Fruit fly (Drosophila melanogaster) whole organism, pupa: Measurements from ENCODE around the gene CG32706.

Source experiments
- CG10348 ChIP-seq: fragments of 200-800 bp; sonication (Bioruptor generic); IDR thresholded peaks from 2 replicates; pipeline ENCODE4 v1.3.6; 2022; ENCODE audit warnings: missing biosample characterization, missing genetic modification characterization
- CG12605 ChIP-seq: fragments of 200-800 bp; sonication (Bioruptor generic); IDR thresholded peaks from 2 replicates; pipeline ENCODE4 v1.3.6; 2022; ENCODE audit warnings: missing biosample characterization, missing genetic modification characterization
- CG13204 ChIP-seq: fragments of 200-800 bp; sonication (Bioruptor generic); optimal IDR thresholded peaks from 2 replicates; lab custom pipeline; 2018; ENCODE audit warnings: missing biosample characterization, mild to moderate bottlenecking, missing genetic modification characterization, moderate library complexity
- CG14655 ChIP-seq: fragments of 200-800 bp; sonication (Bioruptor generic); optimal IDR thresholded peaks from 3 replicates; lab custom pipeline; 2017; ENCODE audit warnings: mild to moderate bottlenecking, missing biosample characterization, missing genetic modification reagents, missing genetic modification characterization
- CG15710 ChIP-seq: fragments of 200-800 bp; sonication (Bioruptor generic); optimal IDR thresholded peaks from 2 replicates; lab custom pipeline; 2018; ENCODE audit warnings: missing biosample characterization, mild to moderate bottlenecking, missing genetic modification characterization, moderate library complexity
- CG17806 ChIP-seq: fragments of 200-800 bp; sonication (Bioruptor generic); optimal IDR thresholded peaks from 2 replicates; lab custom pipeline; 2018; ENCODE audit warnings: missing biosample characterization, mild to moderate bottlenecking, missing genetic modification characterization, moderate library complexity
- CG32121 ChIP-seq: fragments of 200-800 bp; sonication (Bioruptor generic); IDR thresholded peaks from 2 replicates; pipeline ENCODE4 v1.3.6; 2022; ENCODE audit warnings: missing biosample characterization, missing genetic modification characterization
- CG34367 ChIP-seq: fragments of 200-800 bp; sonication (Bioruptor generic); optimal IDR thresholded peaks from 2 replicates; lab custom pipeline; 2018; ENCODE audit warnings: missing biosample characterization, mild to moderate bottlenecking, missing genetic modification characterization
- CG4496 ChIP-seq: fragments of 200-800 bp; sonication (Bioruptor generic); IDR thresholded peaks from 3 replicates; pipeline ENCODE4 v1.3.6; 2022; ENCODE audit warnings: missing biosample characterization, missing genetic modification characterization
- CG8159 ChIP-seq: fragments of 200-800 bp; sonication (Bioruptor generic); optimal IDR thresholded peaks from 3 replicates; lab custom pipeline; 2018; ENCODE audit warnings: missing biosample characterization, mild to moderate bottlenecking, missing genetic modification characterization, moderate library complexity
- CG8301 ChIP-seq: fragments of 200-800 bp; sonication (Bioruptor generic); optimal IDR thresholded peaks from 2 replicates; lab custom pipeline; 2018; ENCODE audit warnings: missing biosample characterization, mild to moderate bottlenecking, missing genetic modification characterization
- CG9948 ChIP-seq: fragments of 200-800 bp; sonication (Bioruptor generic); optimal IDR thresholded peaks from 2 replicates; lab custom pipeline; 2018; ENCODE audit warnings: missing biosample characterization, mild to moderate bottlenecking, missing genetic modification characterization, moderate library complexity
- D1 ChIP-seq: fragments of 200-800 bp; sonication (Bioruptor generic); optimal IDR thresholded peaks from 2 replicates; lab custom pipeline; 2018; ENCODE audit warnings: missing biosample characterization, mild to moderate bottlenecking, missing genetic modification characterization, moderate library complexity
- EcR ChIP-seq: fragments of 200-800 bp; sonication (Bioruptor generic); optimal IDR thresholded peaks from 3 replicates; lab custom pipeline; 2019; ENCODE audit warnings: missing biosample characterization, missing genetic modification characterization, mild to moderate bottlenecking, moderate library complexity, missing genetic modification reagents
- Ets98B ChIP-seq: fragments of 200-800 bp; sonication (Bioruptor generic); IDR thresholded peaks from 2 replicates; pipeline ENCODE4 v1.3.6; 2022; ENCODE audit warnings: missing biosample characterization, missing genetic modification characterization
- Pif1A ChIP-seq: fragments of 200-800 bp; sonication (Bioruptor generic); optimal IDR thresholded peaks from 3 replicates; lab custom pipeline; 2016; ENCODE audit warnings: missing biosample characterization, missing genetic modification characterization
- Pif1B ChIP-seq: fragments of 200-800 bp; sonication (Bioruptor generic); optimal IDR thresholded peaks from 3 replicates; lab custom pipeline; 2016; ENCODE audit warnings: missing biosample characterization, missing genetic modification characterization
- Snoo ChIP-seq: fragments of 200-800 bp; sonication (Bioruptor generic); optimal IDR thresholded peaks from 3 replicates; lab custom pipeline; 2017; ENCODE audit warnings: missing biosample characterization, mild to moderate bottlenecking, missing genetic modification characterization, inconsistent platforms
- fd96Ca ChIP-seq: fragments of 200-800 bp; sonication (Bioruptor generic); IDR thresholded peaks from 3 replicates; pipeline ENCODE4 v1.3.6; 2022; ENCODE audit warnings: missing biosample characterization, missing genetic modification characterization
- gl ChIP-seq: fragments of 200-800 bp; sonication (Bioruptor generic); optimal IDR thresholded peaks from 2 replicates; lab custom pipeline; 2018; ENCODE audit warnings: missing biosample characterization, mild to moderate bottlenecking, missing genetic modification characterization
- rn ChIP-seq: fragments of 200-800 bp; sonication (Bioruptor generic); IDR thresholded peaks from 2 replicates; pipeline ENCODE4 v1.3.6; 2022; ENCODE audit warnings: missing biosample characterization, missing genetic modification characterization

CG32706 gene

DNA sequence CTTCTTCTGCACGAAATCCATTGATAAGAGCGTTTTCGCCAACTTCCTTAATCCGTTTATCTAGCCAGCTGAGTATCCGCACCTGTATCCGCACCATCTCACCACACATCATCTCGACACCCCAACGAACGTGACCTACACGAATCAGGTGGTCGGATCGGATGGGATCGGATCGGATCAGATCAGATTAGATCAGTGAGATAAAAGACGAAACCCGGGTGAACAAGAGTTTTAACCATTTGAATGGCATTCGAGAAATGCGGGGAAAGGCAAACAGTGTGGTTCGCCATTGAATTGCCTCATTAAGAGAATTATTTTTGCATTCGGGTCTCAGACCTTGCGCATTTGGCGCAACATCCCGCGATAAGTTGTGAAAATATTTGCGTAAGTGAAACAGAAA is 42.1 kb upstream of the CG32706 start:
- TF ChIP-seq Snoo, result no peak
- TF ChIP-seq CG34367, result no peak
- TF ChIP-seq Ets98B (GFP tag; lab: Robert Waterston, UW), result no peak
- no peak for TF ChIP-seq CG12605 (GFP tag; lab: Robert Waterston, UW)
- no peak for TF ChIP-seq CG14655
- no peak for TF ChIP-seq gl (tag; lab: Kevin White, UChicago)
- no peak for TF ChIP-seq CG32121
- TF ChIP-seq Pif1A, result no peak
- no peak for TF ChIP-seq rn (GFP tag; lab: Robert Waterston, UW)
- no peak for TF ChIP-seq D1
- TF ChIP-seq CG8159, result no peak
- TF ChIP-seq Pif1B (GFP tag; lab: Kevin White, UChicago), result no peak
- no peak for TF ChIP-seq CG17806 (tag; lab: Kevin White, UChicago)
- TF ChIP-seq CG10348 (GFP tag; lab: Robert Waterston, UW), result no peak
- TF ChIP-seq CG4496 (GFP tag; lab: Robert Waterston, UW), result no peak

DNA sequence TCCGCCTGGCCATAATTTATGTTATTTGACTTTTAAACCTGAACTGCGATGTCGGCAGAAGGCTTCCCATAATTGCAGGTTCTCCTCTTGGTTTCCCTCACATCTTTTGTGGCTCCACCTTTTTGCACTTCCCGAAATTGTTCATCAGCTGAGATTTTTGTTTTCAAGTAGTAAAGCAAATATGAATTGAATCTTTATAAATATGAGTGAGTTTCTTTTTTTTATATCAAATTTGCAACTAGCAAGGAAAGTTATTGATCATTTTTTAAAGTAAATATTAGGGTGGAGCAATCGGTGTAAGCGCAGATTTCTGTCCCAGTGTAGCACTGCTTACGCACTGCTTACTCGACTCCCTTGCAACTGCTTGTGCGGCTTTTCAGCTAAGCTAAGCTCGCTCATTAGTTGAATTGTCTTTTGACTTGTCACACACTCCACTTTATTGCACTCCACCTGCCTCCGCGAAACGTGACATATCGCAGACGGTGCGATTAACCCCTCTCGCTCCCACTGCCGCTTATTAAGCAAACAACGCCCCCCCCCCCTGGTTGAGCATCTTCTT is 40.5 kb upstream of the CG32706 start:
- TF ChIP-seq CG13204 (no peak), fd96Ca (no peak), Pif1A (peak; percentile 39), Snoo (no peak), CG34367 (peak; percentile 31), CG8159 (peak; percentile 55), CG9948 (tag; lab: Kevin White, UChicago) (peak; percentile 59), CG17806 (tag; lab: Kevin White, UChicago) (peak; percentile 50), EcR (no peak), CG15710 (peak; percentile 32), CG14655 (peak; percentile 19), CG4496 (GFP tag; lab: Robert Waterston, UW) (0 out of 3 replicates have a peak, but pooled peaks have one; percentile 14)

dm6 chrX:9046986-9047385 is 39.9 kb upstream of the CG32706 start:
- TF ChIP-seq Pif1B (GFP tag; lab: Kevin White, UChicago) (no peak), CG8159 (peak; percentile 55), CG13204 (no peak), CG9948 (tag; lab: Kevin White, UChicago) (peak; percentile 56), Pif1A (peak; percentile 16), CG32121 (peak; percentile 87), EcR (no peak), Ets98B (GFP tag; lab: Robert Waterston, UW) (peak; percentile 89), D1 (no peak), Snoo (no peak), fd96Ca (peak; percentile 91), CG10348 (GFP tag; lab: Robert Waterston, UW) (peak; percentile 52), rn (GFP tag; lab: Robert Waterston, UW) (peak; percentile 66; the same call in 1 of the 2 replicates), gl (tag; lab: Kevin White, UChicago) (no peak), CG34367 (peak; percentile 54), CG14655 (peak; percentile 67), CG17806 (tag; lab: Kevin White, UChicago) (peak; percentile 60), CG12605 (GFP tag; lab: Robert Waterston, UW) (peak; percentile 73), CG4496 (GFP tag; lab: Robert Waterston, UW) (peak; percentile 93), CG15710 (peak; percentile 67), CG8301 (tag; lab: Kevin White, UChicago) (peak; percentile 64)

DNA sequence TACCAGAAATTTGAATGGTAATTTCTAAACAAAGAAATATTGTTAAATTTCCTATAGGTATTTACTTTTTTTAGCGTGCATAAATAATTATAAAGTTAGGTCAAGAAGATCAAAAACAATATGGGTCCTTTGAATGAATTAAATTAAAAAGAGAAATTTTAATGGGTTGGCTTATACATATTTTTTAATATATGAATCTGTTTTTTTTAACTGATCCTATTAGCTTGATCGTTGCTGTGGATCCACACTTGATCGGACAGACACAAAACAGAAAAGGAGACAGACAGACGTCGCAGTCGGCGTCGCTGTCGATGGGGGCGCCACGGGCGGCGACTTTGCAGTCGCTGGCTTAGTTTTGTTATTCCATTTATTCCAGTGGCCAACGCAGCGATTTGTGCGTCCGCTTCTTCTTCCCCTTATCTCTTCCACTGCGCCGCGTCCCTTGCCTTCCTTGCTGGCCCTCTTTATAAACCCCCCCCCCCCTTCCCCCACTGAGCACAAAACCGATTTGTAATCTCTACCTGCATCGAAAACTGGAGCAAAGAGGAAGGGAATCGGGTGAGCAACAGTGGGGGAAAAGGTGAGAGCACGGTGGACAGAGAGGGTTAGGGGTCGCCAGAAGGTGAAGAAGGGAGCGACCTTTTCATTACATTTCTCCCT is 39.1 kb upstream of the CG32706 start:
- TF ChIP-seq CG12605 (GFP tag; lab: Robert Waterston, UW) (peak; percentile 62; the same call in 1 of the 2 replicates), CG15710 (peak; percentile 92), CG10348 (GFP tag; lab: Robert Waterston, UW) (no peak), CG17806 (tag; lab: Kevin White, UChicago) (peak; percentile 86), gl (tag; lab: Kevin White, UChicago) (peak; percentile 31), Ets98B (GFP tag; lab: Robert Waterston, UW) (no peak), Pif1A (peak; percentile 76), EcR (peak; percentile 78), CG14655 (peak; percentile 88), CG8159 (peak; percentile 94), Pif1B (GFP tag; lab: Kevin White, UChicago) (peak; percentile 72), CG13204 (peak; percentile 96), Snoo (peak; percentile 60), D1 (peak; percentile 75), CG34367 (peak; percentile 84), fd96Ca (peak; percentile 52; the same call in 1 of the 3 replicates), rn (GFP tag; lab: Robert Waterston, UW) (0 out of 2 replicates have a peak, but pooled peaks have one; percentile 19), CG8301 (tag; lab: Kevin White, UChicago) (peak; percentile 83), CG32121 (peak; percentile 57; the same call in 1 of the 2 replicates), CG9948 (tag; lab: Kevin White, UChicago) (peak; percentile 90), CG4496 (GFP tag; lab: Robert Waterston, UW) (peak; percentile 78; the same call in 2 of the 3 replicates)

DNA sequence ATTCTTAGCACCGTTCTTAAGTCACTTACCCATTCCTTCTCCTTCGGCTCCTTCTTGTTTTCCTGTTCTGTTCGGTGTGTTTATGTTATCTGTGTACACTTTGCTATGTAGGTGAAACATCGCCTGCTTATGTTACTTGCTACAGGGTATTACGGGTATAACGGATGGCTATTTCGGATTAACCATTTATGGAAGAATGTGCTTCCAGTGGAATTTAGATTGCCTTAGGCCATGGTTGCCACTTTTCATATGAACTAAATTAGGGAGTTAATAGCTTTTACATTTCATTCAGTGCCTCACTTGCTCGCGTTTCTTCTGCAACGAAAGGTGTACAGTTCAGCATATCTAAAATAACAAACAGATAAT is 38.6 kb upstream of the CG32706 start:
- TF ChIP-seq CG14655 (peak; percentile 38), CG12605 (GFP tag; lab: Robert Waterston, UW) (no peak), CG15710 (peak; percentile 20), rn (GFP tag; lab: Robert Waterston, UW) (no peak), CG9948 (tag; lab: Kevin White, UChicago) (peak; percentile 28), CG17806 (tag; lab: Kevin White, UChicago) (peak; percentile 27), CG8301 (tag; lab: Kevin White, UChicago) (peak; percentile 22), fd96Ca (no peak), CG8159 (peak; percentile 40)

- TF ChIP-seq rn (GFP tag; lab: Robert Waterston, UW) (no peak), CG10348 (GFP tag; lab: Robert Waterston, UW) (no peak), Ets98B (GFP tag; lab: Robert Waterston, UW) (no peak), CG8159 (no peak), CG17806 (tag; lab: Kevin White, UChicago) (no peak), Snoo (no peak), gl (tag; lab: Kevin White, UChicago) (no peak), CG32121 (no peak), CG14655 (no peak), CG13204 (no peak), Pif1A (no peak), CG12605 (GFP tag; lab: Robert Waterston, UW) (no peak), CG4496 (GFP tag; lab: Robert Waterston, UW) (no peak), CG9948 (tag; lab: Kevin White, UChicago) (no peak), CG15710 (no peak)
Observed at dm6 chrX:9048941-9049340, 38.0 kb upstream of the CG32706 start.
